Fruit fly (Drosophila melanogaster) whole organism, pupa: ENCODE data around the gene CG34328.

Experiments
- CG10348 ChIP-seq: fragments of 200-800 bp; sonication (Bioruptor generic); IDR thresholded peaks from 2 replicates; pipeline ENCODE4 v1.3.6; 2022; ENCODE audit warnings: missing biosample characterization, missing genetic modification characterization
- CG13204 ChIP-seq: fragments of 200-800 bp; sonication (Bioruptor generic); optimal IDR thresholded peaks from 2 replicates; lab custom pipeline; 2018; ENCODE audit warnings: missing biosample characterization, mild to moderate bottlenecking, missing genetic modification characterization, moderate library complexity
- CG15710 ChIP-seq: fragments of 200-800 bp; sonication (Bioruptor generic); optimal IDR thresholded peaks from 2 replicates; lab custom pipeline; 2018; ENCODE audit warnings: missing biosample characterization, mild to moderate bottlenecking, missing genetic modification characterization, moderate library complexity
- CG17806 ChIP-seq: fragments of 200-800 bp; sonication (Bioruptor generic); optimal IDR thresholded peaks from 2 replicates; lab custom pipeline; 2018; ENCODE audit warnings: missing biosample characterization, mild to moderate bottlenecking, missing genetic modification characterization, moderate library complexity
- CG32121 ChIP-seq: fragments of 200-800 bp; sonication (Bioruptor generic); IDR thresholded peaks from 2 replicates; pipeline ENCODE4 v1.3.6; 2022; ENCODE audit warnings: missing biosample characterization, missing genetic modification characterization
- CG4496 ChIP-seq: fragments of 200-800 bp; sonication (Bioruptor generic); IDR thresholded peaks from 3 replicates; pipeline ENCODE4 v1.3.6; 2022; ENCODE audit warnings: missing biosample characterization, missing genetic modification characterization
- CG8159 ChIP-seq: fragments of 200-800 bp; sonication (Bioruptor generic); optimal IDR thresholded peaks from 3 replicates; lab custom pipeline; 2018; ENCODE audit warnings: missing biosample characterization, mild to moderate bottlenecking, missing genetic modification characterization, moderate library complexity
- CG8301 ChIP-seq: fragments of 200-800 bp; sonication (Bioruptor generic); optimal IDR thresholded peaks from 2 replicates; lab custom pipeline; 2018; ENCODE audit warnings: missing biosample characterization, mild to moderate bottlenecking, missing genetic modification characterization
- CG9948 ChIP-seq: fragments of 200-800 bp; sonication (Bioruptor generic); optimal IDR thresholded peaks from 2 replicates; lab custom pipeline; 2018; ENCODE audit warnings: missing biosample characterization, mild to moderate bottlenecking, missing genetic modification characterization, moderate library complexity
- D1 ChIP-seq: fragments of 200-800 bp; sonication (Bioruptor generic); optimal IDR thresholded peaks from 2 replicates; lab custom pipeline; 2018; ENCODE audit warnings: missing biosample characterization, mild to moderate bottlenecking, missing genetic modification characterization, moderate library complexity
- EcR ChIP-seq: fragments of 200-800 bp; sonication (Bioruptor generic); optimal IDR thresholded peaks from 3 replicates; lab custom pipeline; 2019; ENCODE audit warnings: missing biosample characterization, missing genetic modification characterization, mild to moderate bottlenecking, moderate library complexity, missing genetic modification reagents
- Ets98B ChIP-seq: fragments of 200-800 bp; sonication (Bioruptor generic); IDR thresholded peaks from 2 replicates; pipeline ENCODE4 v1.3.6; 2022; ENCODE audit warnings: missing biosample characterization, missing genetic modification characterization
- Snoo ChIP-seq: fragments of 200-800 bp; sonication (Bioruptor generic); optimal IDR thresholded peaks from 3 replicates; lab custom pipeline; 2017; ENCODE audit warnings: missing biosample characterization, mild to moderate bottlenecking, missing genetic modification characterization, inconsistent platforms
- gl ChIP-seq: fragments of 200-800 bp; sonication (Bioruptor generic); optimal IDR thresholded peaks from 2 replicates; lab custom pipeline; 2018; ENCODE audit warnings: missing biosample characterization, mild to moderate bottlenecking, missing genetic modification characterization

DNA sequence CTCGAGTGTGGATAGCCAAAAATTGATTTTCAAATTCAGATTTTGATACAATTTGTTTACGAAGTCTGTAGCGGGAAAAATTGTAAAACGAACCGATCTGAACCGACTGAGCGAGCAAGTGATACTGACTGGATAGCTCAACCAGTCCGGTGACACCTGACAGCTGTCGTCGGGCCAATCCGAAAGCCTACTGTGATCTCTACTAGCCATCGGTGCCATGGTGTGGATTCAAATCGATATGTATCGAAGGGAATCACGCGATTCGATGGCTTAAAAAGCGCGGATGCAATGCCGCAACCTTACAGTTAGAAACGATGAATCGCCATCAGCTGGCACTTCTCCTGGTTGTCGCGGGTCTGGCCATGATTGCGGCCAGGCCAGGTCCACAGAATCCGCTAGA is 37.3 kb upstream of the CG34328 start, which contains the start of gene CG6290:
- TF ChIP-seq CG13204 (GFP tag; lab: Kevin White, UChicago) (no peak), CG8159 (tag; lab: Kevin White, UChicago) (no peak), D1 (tag; lab: Kevin White, UChicago) (no peak), gl (tag; lab: Kevin White, UChicago) (no peak), Snoo (tag; lab: Kevin White, UChicago) (no peak), CG32121 (no peak), CG17806 (tag; lab: Kevin White, UChicago) (no peak), CG9948 (tag; lab: Kevin White, UChicago) (no peak), Ets98B (no peak), CG8301 (no peak), CG15710 (tag; lab: Kevin White, UChicago) (no peak), CG4496 (GFP tag; lab: Robert Waterston, UW) (no peak), EcR (GFP tag; lab: Kevin White, UChicago) (no peak), CG10348 (GFP tag; lab: Robert Waterston, UW) (no peak)
